Worm (Caenorhabditis elegans): ENCODE measurements around the gene K12H6.5.

DNA sequence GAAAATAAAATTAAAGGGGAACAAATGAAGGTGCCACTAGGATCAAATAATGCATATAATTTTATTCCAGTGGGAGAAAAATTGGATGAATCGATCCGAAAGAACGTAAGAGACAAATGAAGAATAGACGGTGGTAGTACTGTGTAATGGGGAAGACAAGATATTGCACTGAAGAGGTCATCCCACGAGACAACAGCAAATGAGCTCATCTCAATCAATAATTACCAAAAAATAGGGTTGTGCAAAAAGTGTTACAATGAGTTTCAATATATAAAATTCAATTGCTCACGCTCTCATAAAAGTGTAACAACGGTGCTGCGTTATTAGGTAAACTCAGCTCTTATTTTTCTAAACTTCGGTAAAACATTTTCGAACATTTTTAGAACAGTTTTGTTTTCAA is 10.9 kb upstream of the K12H6.5 start, which contains the start of gene K12H6.7:
- no peak for TF ChIP-seq mml-1 (tag; optimal IDR thresholded peaks at IDR 0.05)
- no peak for TF ChIP-seq ZK546.5 (tag; optimal IDR thresholded peaks at IDR 0.05)
- no peak for TF ChIP-seq nhr-23 (tag; optimal IDR thresholded peaks at IDR 0.05)
- TF ChIP-seq R02D3.7 (tag; optimal IDR thresholded peaks at IDR 0.05) = no peak
- no peak for TF ChIP-seq nhr-28 (tag; optimal IDR thresholded peaks at IDR 0.05)
- TF ChIP-seq daf-12 (tag; optimal IDR thresholded peaks at IDR 0.05) = no peak
- no peak for TF ChIP-seq lin-15B (tag; optimal IDR thresholded peaks at IDR 0.05)
- no peak for TF ChIP-seq elt-1 (tag; optimal IDR thresholded peaks at IDR 0.05)
- TF ChIP-seq unc-39 (tag; optimal IDR thresholded peaks at IDR 0.05) = no peak
- no peak for TF ChIP-seq fos-1 (tag; optimal IDR thresholded peaks at IDR 0.05)
- no peak for TF ChIP-seq nhr-76 (tag; optimal IDR thresholded peaks at IDR 0.05)
